Worm (Caenorhabditis elegans) whole organism, mixed stage, embryonic: ENCODE data around the gene nep-17.

ENCODE experiments used
- hlh-1 ChIP-seq: fragments of 150-350 bp; optimal IDR thresholded peaks from 2 replicates; lab custom pipeline; 2014; ENCODE audit warnings: missing biosample characterization, missing genetic modification reagents, missing genetic modification characterization
- mab-5 ChIP-seq: fragments of 150-350 bp; optimal IDR thresholded peaks from 2 replicates; lab custom pipeline; 2014; ENCODE audit warnings: missing biosample characterization, missing genetic modification characterization
- nhr-28 ChIP-seq: fragments of 150-350 bp; optimal IDR thresholded peaks from 2 replicates; lab custom pipeline; 2014; ENCODE audit warnings: missing biosample characterization, missing genetic modification characterization
- unc-39 ChIP-seq: fragments of 150-350 bp; optimal IDR thresholded peaks from 2 replicates; lab custom pipeline; 2014; ENCODE audit warnings: missing biosample characterization, missing genetic modification characterization
- zip-8 ChIP-seq: fragments of 150-350 bp; optimal IDR thresholded peaks from 2 replicates; lab custom pipeline; 2014; ENCODE audit warnings: missing biosample characterization, missing genetic modification characterization
- ztf-11 ChIP-seq: fragments of 150-350 bp; optimal IDR thresholded peaks from 2 replicates; lab custom pipeline; 2014; ENCODE audit warnings: missing biosample characterization, missing genetic modification characterization

nep-17 gene

ce11 chrII:13560553-13560952 lies 52.9 kb downstream of the nep-17 start:
- TF ChIP-seq ztf-11 (tag; lab: Kevin White, UChicago) (no peak), unc-39 (tag; lab: Kevin White, UChicago) (no peak), nhr-28 (tag; lab: Kevin White, UChicago) (no peak), zip-8 (tag; lab: Kevin White, UChicago) (no peak), mab-5 (tag; lab: Kevin White, UChicago) (no peak), hlh-1 (no peak)
- TF ChIP-seq, all 35 proteins: peak for 0
